Fruit fly (Drosophila melanogaster): Measurements from ENCODE around the gene Prosalpha4T1.

Gene Prosalpha4T1

dm6 chr3R:20778285-20778926, 29.5 kb upstream of the Prosalpha4T1 start:
- TF ChIP-seq Dll (optimal IDR thresholded peaks at IDR 0.05) (peak; percentile 89), EcR (GFP tag; optimal IDR thresholded peaks at IDR 0.05) (peak in 1 of 2 experiments; percentile 58), CG8478 (optimal IDR thresholded peaks at IDR 0.05) (peak; percentile 2), usp (GFP tag; optimal IDR thresholded peaks at IDR 0.05) (no peak)

- TF ChIP-seq usp (GFP tag; optimal IDR thresholded peaks at IDR 0.05) = no peak
- TF ChIP-seq EcR (GFP tag; optimal IDR thresholded peaks at IDR 0.05) = no peak
- no peak for TF ChIP-seq Dll (optimal IDR thresholded peaks at IDR 0.05)
- TF ChIP-seq psq (optimal IDR thresholded peaks at IDR 0.05) = no peak
- TF ChIP-seq pan (optimal IDR thresholded peaks at IDR 0.05) = no peak
- no peak for TF ChIP-seq CG8478 (optimal IDR thresholded peaks at IDR 0.05)
Measured at dm6 chr3R:20774125-20774524, 25.3 kb upstream of the Prosalpha4T1 start.

dm6 chr3R:20773174-20773573, 24.3 kb upstream of the Prosalpha4T1 start:
- TF ChIP-seq usp (GFP tag; optimal IDR thresholded peaks at IDR 0.05) (no peak), psq (optimal IDR thresholded peaks at IDR 0.05) (no peak), pan (optimal IDR thresholded peaks at IDR 0.05) (no peak), CG8478 (optimal IDR thresholded peaks at IDR 0.05) (no peak), Dll (optimal IDR thresholded peaks at IDR 0.05) (no peak), EcR (GFP tag; optimal IDR thresholded peaks at IDR 0.05) (no peak)

- TF ChIP-seq usp (GFP tag; optimal IDR thresholded peaks at IDR 0.05) = no peak
- no peak for TF ChIP-seq CG8478 (optimal IDR thresholded peaks at IDR 0.05)
- TF ChIP-seq EcR (GFP tag; optimal IDR thresholded peaks at IDR 0.05) = no peak
- no peak for TF ChIP-seq Dll (optimal IDR thresholded peaks at IDR 0.05)
- no peak for TF ChIP-seq psq (optimal IDR thresholded peaks at IDR 0.05)
- no peak for TF ChIP-seq pan (optimal IDR thresholded peaks at IDR 0.05)
Measured at dm6 chr3R:20772543-20772942, 23.7 kb upstream of the Prosalpha4T1 start, which contains the start of gene Takl1. Takl1 (minus strand) TSS chr3R:20772601.

- TF ChIP-seq CG8478 (optimal IDR thresholded peaks at IDR 0.05) = no peak
- TF ChIP-seq Dll (optimal IDR thresholded peaks at IDR 0.05) = no peak
- TF ChIP-seq EcR (GFP tag; optimal IDR thresholded peaks at IDR 0.05) = no peak
- no peak for TF ChIP-seq psq (optimal IDR thresholded peaks at IDR 0.05)
- TF ChIP-seq usp (GFP tag; optimal IDR thresholded peaks at IDR 0.05) = no peak
- no peak for TF ChIP-seq pan (optimal IDR thresholded peaks at IDR 0.05)
Measured at dm6 chr3R:20766156-20766486, 17.2 kb upstream of the Prosalpha4T1 start.

dm6 chr3R:20765302-20766155, 16.7 kb upstream of the Prosalpha4T1 start:
- TF ChIP-seq EcR (GFP tag; optimal IDR thresholded peaks at IDR 0.05) (peak; percentile 88 to 90), Dll (optimal IDR thresholded peaks at IDR 0.05) (no peak), pan (optimal IDR thresholded peaks at IDR 0.05) (no peak), usp (GFP tag; optimal IDR thresholded peaks at IDR 0.05) (no peak), psq (optimal IDR thresholded peaks at IDR 0.05) (no peak), CG8478 (optimal IDR thresholded peaks at IDR 0.05) (no peak)

- TF ChIP-seq Dll (optimal IDR thresholded peaks at IDR 0.05) (no peak), pan (optimal IDR thresholded peaks at IDR 0.05) (no peak), usp (GFP tag; optimal IDR thresholded peaks at IDR 0.05) (no peak), EcR (GFP tag; optimal IDR thresholded peaks at IDR 0.05) (no peak), CG8478 (optimal IDR thresholded peaks at IDR 0.05) (no peak), psq (optimal IDR thresholded peaks at IDR 0.05) (no peak)
Measured at dm6 chr3R:20764058-20764457, 15.2 kb upstream of the Prosalpha4T1 start.

- TF ChIP-seq EcR (GFP tag; optimal IDR thresholded peaks at IDR 0.05) (no peak), usp (GFP tag; optimal IDR thresholded peaks at IDR 0.05) (no peak), pan (optimal IDR thresholded peaks at IDR 0.05) (no peak), Dll (optimal IDR thresholded peaks at IDR 0.05) (no peak), CG8478 (optimal IDR thresholded peaks at IDR 0.05) (no peak), psq (optimal IDR thresholded peaks at IDR 0.05) (no peak)
Measured at dm6 chr3R:20762175-20762795, 13.4 kb upstream of the Prosalpha4T1 start, which contains the start of gene CG31195. CG31195 (minus strand) TSS chr3R:20762369.

dm6 chr3R:20756429-20756828, 7.6 kb upstream of the Prosalpha4T1 start, which contains the start of gene Syp:
Syp (plus strand) TSS chr3R:20756729.
- TF ChIP-seq pan (optimal IDR thresholded peaks at IDR 0.05) = no peak
- TF ChIP-seq usp (GFP tag; optimal IDR thresholded peaks at IDR 0.05) = no peak
- TF ChIP-seq CG8478 (optimal IDR thresholded peaks at IDR 0.05) = no peak
- TF ChIP-seq psq (optimal IDR thresholded peaks at IDR 0.05) = no peak
- TF ChIP-seq EcR (GFP tag; optimal IDR thresholded peaks at IDR 0.05) = no peak
- TF ChIP-seq Dll (optimal IDR thresholded peaks at IDR 0.05) = no peak

- TF ChIP-seq psq (optimal IDR thresholded peaks at IDR 0.05) (no peak), Dll (optimal IDR thresholded peaks at IDR 0.05) (no peak), EcR (GFP tag; optimal IDR thresholded peaks at IDR 0.05) (no peak), CG8478 (optimal IDR thresholded peaks at IDR 0.05) (no peak), pan (optimal IDR thresholded peaks at IDR 0.05) (no peak), usp (GFP tag; optimal IDR thresholded peaks at IDR 0.05) (no peak)
Measured at dm6 chr3R:20754991-20755390, 6.1 kb upstream of the Prosalpha4T1 start.

dm6 chr3R:20749536-20749935, 662 bp upstream of the Prosalpha4T1 start:
- TF ChIP-seq psq (optimal IDR thresholded peaks at IDR 0.05) = no peak
- no peak for TF ChIP-seq CG8478 (optimal IDR thresholded peaks at IDR 0.05)
- TF ChIP-seq pan (optimal IDR thresholded peaks at IDR 0.05) = no peak
- no peak for TF ChIP-seq Dll (optimal IDR thresholded peaks at IDR 0.05)
- TF ChIP-seq EcR (GFP tag; optimal IDR thresholded peaks at IDR 0.05) = no peak
- TF ChIP-seq usp (GFP tag; optimal IDR thresholded peaks at IDR 0.05) = no peak
